Worm (Caenorhabditis elegans): ENCODE measurements around the gene srab-16.

- TF ChIP-seq nhr-76 (tag; optimal IDR thresholded peaks at IDR 0.05) (no peak), nhr-90 (tag; optimal IDR thresholded peaks at IDR 0.05; ENCODE audit: poor library complexity) (no peak), dpl-1 (GFP tag; optimal IDR thresholded peaks at IDR 0.05) (no peak), skn-1 (tag; optimal IDR thresholded peaks at IDR 0.05) (no peak)
Observed at ce11 chrV:794092-794491, 11.6 kb downstream of the srab-16 start.
